Worm (Caenorhabditis elegans) whole organism, L4/young adult: Measurements from ENCODE around the gene F49H12.7.

ENCODE experiments used
- W03F9.2 ChIP-seq: fragments of 150-350 bp; optimal IDR thresholded peaks from 2 replicates; lab custom pipeline; 2014; ENCODE audit warnings: missing biosample characterization, missing genetic modification characterization
- dao-5 ChIP-seq: sonication (generic microtip); optimal IDR thresholded peaks from 2 replicates; lab custom pipeline; 2016; ENCODE audit warnings: missing genotype, missing genetic modification characterization, moderate library complexity, missing compliant biosample characterization
- him-1 ChIP-seq: sonication (generic microtip); optimal IDR thresholded peaks from 2 replicates; lab custom pipeline; 2016; ENCODE audit warnings: missing genotype, missing genetic modification reagents, missing genetic modification characterization, missing compliant biosample characterization

DNA sequence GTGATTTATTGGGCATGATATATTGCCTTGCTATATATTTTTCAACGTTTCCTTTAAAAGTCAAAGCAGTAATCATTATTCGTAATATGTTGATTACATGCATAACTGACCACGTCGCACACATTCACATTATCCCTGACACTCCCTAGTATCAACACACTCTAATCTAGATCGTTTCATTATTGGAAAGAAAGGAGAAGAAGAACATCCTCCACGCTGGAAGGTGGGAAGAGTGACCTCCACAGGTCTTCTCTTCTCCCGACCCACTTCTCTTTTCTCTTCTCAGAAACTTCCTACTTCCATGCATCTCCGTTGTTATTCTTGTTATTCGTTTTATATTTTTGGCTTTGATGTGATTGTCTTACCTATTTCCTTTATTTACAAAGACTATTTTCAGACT is 9.2 kb downstream of the F49H12.7 start, which contains the start of gene txdc-12.2:
- TF ChIP-seq W03F9.2 (tag; lab: Kevin White, UChicago) (no peak), dao-5 (tag; lab: Kevin White, UChicago) (no peak), him-1 (no peak)
